Fruit fly (Drosophila melanogaster) whole organism, pupa: ENCODE data around the gene CG14864.

Experiments used
- CG10348 ChIP-seq: fragments of 200-800 bp; sonication (Bioruptor generic); IDR thresholded peaks from 2 replicates; pipeline ENCODE4 v1.3.6; 2022; ENCODE audit warnings: missing biosample characterization, missing genetic modification characterization
- CG12605 ChIP-seq: fragments of 200-800 bp; sonication (Bioruptor generic); IDR thresholded peaks from 2 replicates; pipeline ENCODE4 v1.3.6; 2022; ENCODE audit warnings: missing biosample characterization, missing genetic modification characterization
- CG13204 ChIP-seq: fragments of 200-800 bp; sonication (Bioruptor generic); optimal IDR thresholded peaks from 2 replicates; lab custom pipeline; 2018; ENCODE audit warnings: missing biosample characterization, mild to moderate bottlenecking, missing genetic modification characterization, moderate library complexity
- CG14655 ChIP-seq: fragments of 200-800 bp; sonication (Bioruptor generic); optimal IDR thresholded peaks from 3 replicates; lab custom pipeline; 2017; ENCODE audit warnings: mild to moderate bottlenecking, missing biosample characterization, missing genetic modification reagents, missing genetic modification characterization
- CG17806 ChIP-seq: fragments of 200-800 bp; sonication (Bioruptor generic); optimal IDR thresholded peaks from 2 replicates; lab custom pipeline; 2018; ENCODE audit warnings: missing biosample characterization, mild to moderate bottlenecking, missing genetic modification characterization, moderate library complexity
- CG32121 ChIP-seq: fragments of 200-800 bp; sonication (Bioruptor generic); IDR thresholded peaks from 2 replicates; pipeline ENCODE4 v1.3.6; 2022; ENCODE audit warnings: missing biosample characterization, missing genetic modification characterization
- CG34367 ChIP-seq: fragments of 200-800 bp; sonication (Bioruptor generic); optimal IDR thresholded peaks from 2 replicates; lab custom pipeline; 2018; ENCODE audit warnings: missing biosample characterization, mild to moderate bottlenecking, missing genetic modification characterization
- CG4496 ChIP-seq: fragments of 200-800 bp; sonication (Bioruptor generic); IDR thresholded peaks from 3 replicates; pipeline ENCODE4 v1.3.6; 2022; ENCODE audit warnings: missing biosample characterization, missing genetic modification characterization
- CG8159 ChIP-seq: fragments of 200-800 bp; sonication (Bioruptor generic); optimal IDR thresholded peaks from 3 replicates; lab custom pipeline; 2018; ENCODE audit warnings: missing biosample characterization, mild to moderate bottlenecking, missing genetic modification characterization, moderate library complexity
- CG8301 ChIP-seq: fragments of 200-800 bp; sonication (Bioruptor generic); optimal IDR thresholded peaks from 2 replicates; lab custom pipeline; 2018; ENCODE audit warnings: missing biosample characterization, mild to moderate bottlenecking, missing genetic modification characterization
- CG9948 ChIP-seq: fragments of 200-800 bp; sonication (Bioruptor generic); optimal IDR thresholded peaks from 2 replicates; lab custom pipeline; 2018; ENCODE audit warnings: missing biosample characterization, mild to moderate bottlenecking, missing genetic modification characterization, moderate library complexity
- D1 ChIP-seq: fragments of 200-800 bp; sonication (Bioruptor generic); optimal IDR thresholded peaks from 2 replicates; lab custom pipeline; 2018; ENCODE audit warnings: missing biosample characterization, mild to moderate bottlenecking, missing genetic modification characterization, moderate library complexity
- EcR ChIP-seq: fragments of 200-800 bp; sonication (Bioruptor generic); optimal IDR thresholded peaks from 3 replicates; lab custom pipeline; 2019; ENCODE audit warnings: missing biosample characterization, missing genetic modification characterization, mild to moderate bottlenecking, moderate library complexity, missing genetic modification reagents
- Ets98B ChIP-seq: fragments of 200-800 bp; sonication (Bioruptor generic); IDR thresholded peaks from 2 replicates; pipeline ENCODE4 v1.3.6; 2022; ENCODE audit warnings: missing biosample characterization, missing genetic modification characterization
- Pif1A ChIP-seq: fragments of 200-800 bp; sonication (Bioruptor generic); optimal IDR thresholded peaks from 3 replicates; lab custom pipeline; 2016; ENCODE audit warnings: missing biosample characterization, missing genetic modification characterization
- Pif1B ChIP-seq: fragments of 200-800 bp; sonication (Bioruptor generic); optimal IDR thresholded peaks from 3 replicates; lab custom pipeline; 2016; ENCODE audit warnings: missing biosample characterization, missing genetic modification characterization
- Snoo ChIP-seq: fragments of 200-800 bp; sonication (Bioruptor generic); optimal IDR thresholded peaks from 3 replicates; lab custom pipeline; 2017; ENCODE audit warnings: missing biosample characterization, mild to moderate bottlenecking, missing genetic modification characterization, inconsistent platforms
- fd96Ca ChIP-seq: fragments of 200-800 bp; sonication (Bioruptor generic); IDR thresholded peaks from 3 replicates; pipeline ENCODE4 v1.3.6; 2022; ENCODE audit warnings: missing biosample characterization, missing genetic modification characterization
- gl ChIP-seq: fragments of 200-800 bp; sonication (Bioruptor generic); optimal IDR thresholded peaks from 2 replicates; lab custom pipeline; 2018; ENCODE audit warnings: missing biosample characterization, mild to moderate bottlenecking, missing genetic modification characterization
- rn ChIP-seq: fragments of 200-800 bp; sonication (Bioruptor generic); IDR thresholded peaks from 2 replicates; pipeline ENCODE4 v1.3.6; 2022; ENCODE audit warnings: missing biosample characterization, missing genetic modification characterization

CG14864 gene

dm6 chr3R:15268426-15268825 lies at the start of gene CG14864, which contains the start of gene Zip88E:
Gene CG14864, minus strand, starts transcription at chr3R:15268538.
Gene Zip88E, plus strand, starts transcription at chr3R:15268662.
- no peak for TF ChIP-seq CG4496 (GFP tag; lab: Robert Waterston, UW)
- no peak for TF ChIP-seq CG9948 (tag; lab: Kevin White, UChicago)
- TF ChIP-seq CG8159 (tag; lab: Kevin White, UChicago), result no peak
- TF ChIP-seq CG34367 (tag; lab: Kevin White, UChicago), result no peak
- TF ChIP-seq CG8301 (tag; lab: Kevin White, UChicago), result no peak
- TF ChIP-seq Ets98B (GFP tag; lab: Robert Waterston, UW), result no peak
- TF ChIP-seq CG17806 (tag; lab: Kevin White, UChicago), result no peak
- no peak for TF ChIP-seq rn (GFP tag; lab: Robert Waterston, UW)
- TF ChIP-seq fd96Ca (GFP tag; lab: Robert Waterston, UW), result no peak
- no peak for TF ChIP-seq CG13204 (GFP tag; lab: Kevin White, UChicago)
- TF ChIP-seq CG32121, result no peak
- TF ChIP-seq EcR (GFP tag; lab: Kevin White, UChicago), result no peak
- no peak for TF ChIP-seq D1 (tag; lab: Kevin White, UChicago)
- no peak for TF ChIP-seq gl (tag; lab: Kevin White, UChicago)
- no peak for TF ChIP-seq CG14655
- TF ChIP-seq Snoo (tag; lab: Kevin White, UChicago), result no peak
- TF ChIP-seq CG12605 (GFP tag; lab: Robert Waterston, UW), result no peak
- TF ChIP-seq CG10348 (GFP tag; lab: Robert Waterston, UW), result no peak
- TF ChIP-seq, all 21 proteins: peak for 0

dm6 chr3R:15316326-15316725 lies 48.0 kb upstream of the CG14864 start, which contains the start of gene CG14866:
Gene CG14866, plus strand, starts transcription at chr3R:15316471.
- TF ChIP-seq CG12605 (GFP tag; lab: Robert Waterston, UW), result no peak
- TF ChIP-seq rn (GFP tag; lab: Robert Waterston, UW), result no peak
- no peak for TF ChIP-seq Pif1B (GFP tag; lab: Kevin White, UChicago)
- TF ChIP-seq Pif1A (GFP tag; lab: Kevin White, UChicago), result no peak
- TF ChIP-seq CG17806 (tag; lab: Kevin White, UChicago), result no peak
- TF ChIP-seq gl (tag; lab: Kevin White, UChicago), result no peak
- no peak for TF ChIP-seq fd96Ca (GFP tag; lab: Robert Waterston, UW)
- no peak for TF ChIP-seq EcR (GFP tag; lab: Kevin White, UChicago)
- TF ChIP-seq CG34367 (tag; lab: Kevin White, UChicago), result no peak
- no peak for TF ChIP-seq Snoo (tag; lab: Kevin White, UChicago)
- no peak for TF ChIP-seq CG14655
- TF ChIP-seq CG8301 (tag; lab: Kevin White, UChicago), result no peak

dm6 chr3R:15313836-15314235 lies 45.5 kb upstream of the CG14864 start:
- TF ChIP-seq CG13204 (GFP tag; lab: Kevin White, UChicago) (no peak), Ets98B (GFP tag; lab: Robert Waterston, UW) (no peak), rn (GFP tag; lab: Robert Waterston, UW) (no peak), D1 (tag; lab: Kevin White, UChicago) (no peak), CG12605 (GFP tag; lab: Robert Waterston, UW) (no peak), Pif1B (GFP tag; lab: Kevin White, UChicago) (no peak), CG34367 (tag; lab: Kevin White, UChicago) (no peak), CG10348 (GFP tag; lab: Robert Waterston, UW) (no peak), CG32121 (no peak), CG8301 (tag; lab: Kevin White, UChicago) (no peak), CG14655 (no peak), CG8159 (tag; lab: Kevin White, UChicago) (no peak), EcR (GFP tag; lab: Kevin White, UChicago) (no peak), CG17806 (tag; lab: Kevin White, UChicago) (no peak)

dm6 chr3R:15310695-15311094 lies 42.4 kb upstream of the CG14864 start:
- no peak for TF ChIP-seq CG17806 (tag; lab: Kevin White, UChicago)
- no peak for TF ChIP-seq CG8301 (tag; lab: Kevin White, UChicago)
- TF ChIP-seq CG14655, result no peak
- no peak for TF ChIP-seq EcR (GFP tag; lab: Kevin White, UChicago)
- no peak for TF ChIP-seq D1 (tag; lab: Kevin White, UChicago)

- no peak for TF ChIP-seq CG8301 (tag; lab: Kevin White, UChicago)
- no peak for TF ChIP-seq Pif1A (GFP tag; lab: Kevin White, UChicago)
- no peak for TF ChIP-seq CG14655
- TF ChIP-seq CG12605 (GFP tag; lab: Robert Waterston, UW), result no peak
- no peak for TF ChIP-seq CG32121
- TF ChIP-seq fd96Ca (GFP tag; lab: Robert Waterston, UW), result no peak
These were observed 41.6 kb upstream of the CG14864 start, which contains the start of gene Tm2 for dm6 chr3R:15309924-15310323. Gene Tm2, plus strand, starts transcription at chr3R:15310193.

- TF ChIP-seq CG13204 (GFP tag; lab: Kevin White, UChicago) (no peak), Ets98B (GFP tag; lab: Robert Waterston, UW) (no peak), CG14655 (no peak), Snoo (tag; lab: Kevin White, UChicago) (no peak), rn (GFP tag; lab: Robert Waterston, UW) (no peak), CG34367 (tag; lab: Kevin White, UChicago) (no peak), CG32121 (no peak), CG9948 (tag; lab: Kevin White, UChicago) (no peak), Pif1B (GFP tag; lab: Kevin White, UChicago) (no peak), fd96Ca (GFP tag; lab: Robert Waterston, UW) (no peak), Pif1A (GFP tag; lab: Kevin White, UChicago) (no peak), CG10348 (GFP tag; lab: Robert Waterston, UW) (no peak)
These were observed 36.9 kb upstream of the CG14864 start for dm6 chr3R:15305246-15305645.
